Worm (Caenorhabditis elegans) whole organism, L4/young adult: ENCODE measurements around the gene C16C8.19.

ENCODE experiments used
- W03F9.2 ChIP-seq: fragments of 150-350 bp; optimal IDR thresholded peaks from 2 replicates; lab custom pipeline; 2014; ENCODE audit warnings: missing biosample characterization, missing genetic modification characterization
- dao-5 ChIP-seq: sonication (generic microtip); optimal IDR thresholded peaks from 2 replicates; lab custom pipeline; 2016; ENCODE audit warnings: missing genotype, missing genetic modification characterization, moderate library complexity, missing compliant biosample characterization
- him-1 ChIP-seq: sonication (generic microtip); optimal IDR thresholded peaks from 2 replicates; lab custom pipeline; 2016; ENCODE audit warnings: missing genotype, missing genetic modification reagents, missing genetic modification characterization, missing compliant biosample characterization

DNA sequence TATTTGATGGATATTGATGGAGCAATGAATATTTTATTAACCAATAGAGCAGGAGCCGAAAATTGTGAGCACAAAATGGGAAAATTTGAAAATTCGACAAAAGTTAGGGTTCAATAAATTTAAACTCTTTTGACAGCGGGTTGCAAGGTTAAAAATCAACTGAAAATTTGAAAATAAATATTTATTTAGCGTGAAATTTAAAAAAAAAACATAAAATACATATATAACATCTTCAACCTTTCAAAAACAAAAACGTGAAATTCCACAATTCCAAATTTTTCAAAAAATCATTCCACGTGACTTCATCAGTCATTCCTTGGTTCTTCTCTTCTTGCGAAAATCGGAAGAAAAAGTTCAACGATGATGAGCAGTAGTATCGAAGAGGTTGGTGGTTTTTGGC lies 28.9 kb upstream of the C16C8.19 start, which contains the start of gene C16C8.18:
- TF ChIP-seq him-1 (tag; lab: Kevin White, UChicago) = no peak
- TF ChIP-seq W03F9.2 = no peak
- TF ChIP-seq dao-5 (tag; lab: Kevin White, UChicago) = no peak
